Fruit fly (Drosophila melanogaster) whole organism, embryonic: ENCODE results near the gene CG10730.

Experiments
- BtbVII ChIP-seq: fragments of 200-800 bp; sonication (Bioruptor generic); optimal IDR thresholded peaks from 3 replicates; lab custom pipeline; 2017; ENCODE audit warnings: missing biosample characterization, mild to moderate bottlenecking, missing genetic modification characterization
- CG10147 ChIP-seq: fragments of 200-800 bp; sonication (Bioruptor generic); optimal IDR thresholded peaks from 2 replicates; lab custom pipeline; 2019; ENCODE audit warnings: missing biosample characterization, mild to moderate bottlenecking, missing genetic modification characterization, moderate library complexity
- CG10565 ChIP-seq: fragments of 200-800 bp; sonication (Bioruptor generic); optimal IDR thresholded peaks from 3 replicates; lab custom pipeline; 2016; ENCODE audit warnings: missing biosample characterization, mild to moderate bottlenecking, missing genetic modification characterization
- CG11456 ChIP-seq: fragments of 200-800 bp; sonication (Bioruptor generic); IDR thresholded peaks from 3 replicates; pipeline ENCODE4 v1.3.6; 2022; ENCODE audit warnings: missing biosample characterization, missing genetic modification characterization
- CG11696 ChIP-seq: fragments of 200-800 bp; sonication (Bioruptor generic); IDR thresholded peaks from 2 replicates; pipeline ENCODE4 v1.3.6; 2022; ENCODE audit warnings: missing biosample characterization, missing genetic modification characterization
- CG13424 ChIP-seq: fragments of 200-800 bp; sonication (Bioruptor generic); optimal IDR thresholded peaks from 2 replicates; lab custom pipeline; 2019; ENCODE audit warnings: missing biosample characterization, mild to moderate bottlenecking, missing genetic modification characterization, moderate library complexity
- CG14441 ChIP-seq: fragments of 200-800 bp; sonication (Bioruptor generic); IDR thresholded peaks from 2 replicates; pipeline ENCODE4 v1.3.6; 2022; ENCODE audit warnings: missing biosample characterization, missing genetic modification characterization
- CG14710 ChIP-seq: fragments of 200-800 bp; sonication (Bioruptor generic); optimal IDR thresholded peaks from 3 replicates; lab custom pipeline; 2019; ENCODE audit warnings: missing biosample characterization, mild to moderate bottlenecking, missing genetic modification characterization, moderate library complexity
- CG15011 ChIP-seq: fragments of 200-800 bp; sonication (Bioruptor generic); optimal IDR thresholded peaks from 3 replicates; lab custom pipeline; 2018; ENCODE audit warnings: missing biosample characterization, mild to moderate bottlenecking, missing genetic modification characterization
- CG1792 ChIP-seq: fragments of 200-800 bp; sonication (Bioruptor generic); optimal IDR thresholded peaks from 2 replicates; lab custom pipeline; 2016; ENCODE audit warnings: missing biosample characterization, missing genetic modification characterization
- CG1832 ChIP-seq: fragments of 200-800 bp; sonication (Bioruptor generic); optimal IDR thresholded peaks from 2 replicates; lab custom pipeline; 2017; ENCODE audit warnings: missing biosample characterization, mild to moderate bottlenecking, missing genetic modification characterization, inconsistent platforms
- CG32772 ChIP-seq: fragments of 200-800 bp; sonication (Bioruptor generic); IDR thresholded peaks from 2 replicates; pipeline ENCODE4 v1.3.6; 2022; ENCODE audit warnings: missing biosample characterization, missing genetic modification characterization
- CG3407 ChIP-seq: fragments of 200-800 bp; sonication (Bioruptor generic); optimal IDR thresholded peaks from 2 replicates; lab custom pipeline; 2018; ENCODE audit warnings: missing biosample characterization, mild to moderate bottlenecking, missing genetic modification characterization
- CG4328 ChIP-seq: fragments of 200-800 bp; sonication (Bioruptor generic); optimal IDR thresholded peaks from 3 replicates; lab custom pipeline; 2017; ENCODE audit warnings: missing biosample characterization, missing genetic modification reagents, missing genetic modification characterization
- CG7372 ChIP-seq: fragments of 200-800 bp; sonication (Bioruptor generic); IDR thresholded peaks from 2 replicates; pipeline ENCODE4 v1.3.6; 2022; ENCODE audit warnings: missing biosample characterization, missing genetic modification characterization
- CG8359 ChIP-seq: fragments of 200-800 bp; sonication (Bioruptor generic); optimal IDR thresholded peaks from 2 replicates; lab custom pipeline; 2017; ENCODE audit warnings: missing biosample characterization, mild to moderate bottlenecking, missing genetic modification characterization, borderline replicate concordance
- CG8765 ChIP-seq: fragments of 200-800 bp; sonication (Bioruptor generic); IDR thresholded peaks from 2 replicates; pipeline ENCODE4 v1.3.6; 2022; ENCODE audit warnings: missing biosample characterization, missing genetic modification characterization
- CG9932 ChIP-seq: fragments of 200-800 bp; sonication (Bioruptor generic); IDR thresholded peaks from 2 replicates; pipeline ENCODE4 v1.3.6; 2022; ENCODE audit warnings: missing biosample characterization, missing genetic modification characterization
- H15 ChIP-seq: fragments of 200-800 bp; sonication (Bioruptor generic); IDR thresholded peaks from 3 replicates; pipeline ENCODE4 v1.3.6; 2022; ENCODE audit warnings: missing biosample characterization, missing genetic modification characterization
- HLHmδ ChIP-seq: fragments of 200-800 bp; sonication (Bioruptor generic); optimal IDR thresholded peaks from 2 replicates; lab custom pipeline; 2018; ENCODE audit warnings: missing biosample characterization, mild to moderate bottlenecking, missing genetic modification characterization, moderate library complexity
- Hmr ChIP-seq: fragments of 200-800 bp; sonication (Bioruptor generic); optimal IDR thresholded peaks from 3 replicates; lab custom pipeline; 2017; ENCODE audit warnings: mild to moderate bottlenecking, missing biosample characterization, missing genetic modification reagents, missing genetic modification characterization
- Max ChIP-seq: fragments of 200-800 bp; sonication (Bioruptor generic); optimal IDR thresholded peaks from 2 replicates; lab custom pipeline; 2016; ENCODE audit warnings: missing biosample characterization, mild to moderate bottlenecking, missing genetic modification characterization
- Med ChIP-seq: fragments of 200-800 bp; sonication (Bioruptor generic); peaks from one replicate; lab custom pipeline; 2016; ENCODE audit warnings: missing biosample characterization, missing genetic modification characterization, mild to moderate bottlenecking, inconsistent platforms, moderate library complexity
- NC2α ChIP-seq: fragments of 200-800 bp; sonication (Bioruptor generic); optimal IDR thresholded peaks from 2 replicates; lab custom pipeline; 2016; ENCODE audit warnings: missing biosample characterization, missing genetic modification characterization
- Pdp1 ChIP-seq, 2 experiments: fragments of 200-800 bp; sonication (Bioruptor generic); optimal IDR thresholded peaks; 3 replicates each; lab custom pipeline; 2016; ENCODE audit warnings: missing biosample characterization in 2 of 2, missing genetic modification characterization in 2 of 2, mild to moderate bottlenecking in 1 of 2, moderate library complexity in 1 of 2
- Trl ChIP-seq, 3 experiments: fragments of >200 bp in 2 of 3; fragments of 200-800 bp in 1 of 3; sonication (Bioruptor generic) in 1 of 3; optimal IDR thresholded peaks; 2 replicates in 1 of 3; 3 replicates in 2 of 3; lab custom pipeline; 2016 to 2017; ENCODE audit warnings: missing biosample characterization in 1 of 3, missing genetic modification characterization in 1 of 3
- Xrp1 ChIP-seq: fragments of 200-800 bp; sonication (Bioruptor generic); IDR thresholded peaks from 2 replicates; pipeline ENCODE4 v1.3.6; 2022; ENCODE audit warnings: missing biosample characterization, missing genetic modification characterization
- bcd ChIP-seq: fragments of 200-800 bp; sonication (Bioruptor generic); optimal IDR thresholded peaks from 2 replicates; lab custom pipeline; 2017; ENCODE audit warnings: missing biosample characterization, mild to moderate bottlenecking, missing genetic modification characterization
- btn ChIP-seq: fragments of 200-800 bp; sonication (Bioruptor generic); optimal IDR thresholded peaks from 2 replicates; lab custom pipeline; 2016; ENCODE audit warnings: missing biosample characterization, missing genetic modification characterization
- cwo ChIP-seq: fragments of 200-800 bp; sonication (Bioruptor generic); optimal IDR thresholded peaks from 3 replicates; lab custom pipeline; 2017; ENCODE audit warnings: missing biosample characterization, missing genetic modification characterization, mild to moderate bottlenecking, moderate library complexity, missing genetic modification reagents
- dpn ChIP-seq, 2 experiments: fragments of 200-800 bp; sonication (Bioruptor generic); optimal IDR thresholded peaks; 3 replicates each; lab custom pipeline; 2016; ENCODE audit warnings: missing biosample characterization in 2 of 2, missing genetic modification characterization in 2 of 2
- exex ChIP-seq: fragments of 200-800 bp; sonication (Bioruptor generic); optimal IDR thresholded peaks from 4 replicates; lab custom pipeline; 2018; ENCODE audit warnings: missing biosample characterization, mild to moderate bottlenecking, missing genetic modification characterization, moderate library complexity
- eyg ChIP-seq: fragments of 200-800 bp; sonication (Bioruptor generic); optimal IDR thresholded peaks from 3 replicates; lab custom pipeline; 2016; ENCODE audit warnings: missing biosample characterization, missing genetic modification characterization
- fd96Cb ChIP-seq: fragments of 200-800 bp; sonication (Bioruptor generic); optimal IDR thresholded peaks from 2 replicates; lab custom pipeline; 2018; ENCODE audit warnings: missing biosample characterization, mild to moderate bottlenecking, missing genetic modification characterization, moderate library complexity
- ftz-f1 ChIP-seq: fragments of 200-800 bp; sonication (Bioruptor generic); optimal IDR thresholded peaks from 2 replicates; lab custom pipeline; 2016; ENCODE audit warnings: missing biosample characterization, missing genetic modification characterization
- gcm ChIP-seq: fragments of 200-800 bp; sonication (Bioruptor generic); optimal IDR thresholded peaks from 2 replicates; lab custom pipeline; 2019; ENCODE audit warnings: missing biosample characterization, mild to moderate bottlenecking, missing genetic modification characterization, moderate library complexity
- gt ChIP-seq: fragments of 200-800 bp; sonication (Bioruptor generic); IDR thresholded peaks from 2 replicates; pipeline ENCODE4 v1.3.6; 2022; ENCODE audit warnings: missing biosample characterization, missing genetic modification characterization
- knrl ChIP-seq: fragments of 200-800 bp; sonication (Bioruptor generic); IDR thresholded peaks from 3 replicates; pipeline ENCODE4 v1.3.6; 2022; ENCODE audit warnings: missing biosample characterization, missing genetic modification characterization; ENCODE audit not compliant: partially characterized antibody
- lilli ChIP-seq: fragments of 200-800 bp; sonication (Bioruptor generic); optimal IDR thresholded peaks from 3 replicates; lab custom pipeline; 2016; ENCODE audit warnings: missing biosample characterization, missing genetic modification characterization
- oc ChIP-seq: fragments of 200-800 bp; sonication (Bioruptor generic); optimal IDR thresholded peaks from 2 replicates; lab custom pipeline; 2018; ENCODE audit warnings: missing biosample characterization, mild to moderate bottlenecking, missing genetic modification characterization, moderate library complexity
- otp ChIP-seq: fragments of 200-800 bp; sonication (Bioruptor generic); IDR thresholded peaks from 3 replicates; pipeline ENCODE4, ENCODE4 v1.3.6; 2022; ENCODE audit warnings: missing biosample characterization, missing genetic modification characterization
- pb ChIP-seq: fragments of 200-800 bp; sonication (Bioruptor generic); optimal IDR thresholded peaks from 3 replicates; lab custom pipeline; 2016; ENCODE audit warnings: missing biosample characterization, missing genetic modification characterization
- phol ChIP-seq: fragments of 200-800 bp; sonication (Bioruptor generic); optimal IDR thresholded peaks from 3 replicates; lab custom pipeline; 2018; ENCODE audit warnings: missing biosample characterization, mild to moderate bottlenecking, missing genetic modification characterization, moderate library complexity
- prd ChIP-seq, 3 experiments: fragments of >200 bp in 2 of 3; fragments of 200-800 bp in 1 of 3; sonication (Bioruptor generic) in 1 of 3; optimal IDR thresholded peaks in 2 of 3; IDR thresholded peaks in 1 of 3; 2 replicates in 2 of 3; 3 replicates in 1 of 3; pipeline versions ENCODE4 v1.3.6 to Lab custom; 2017 to 2022; ENCODE audit warnings: missing biosample characterization in 1 of 3, missing genetic modification characterization in 1 of 3
- rib ChIP-seq: fragments of 200-800 bp; sonication (Bioruptor generic); IDR thresholded peaks from 2 replicates; pipeline ENCODE4 v1.3.6; 2022; ENCODE audit warnings: missing biosample characterization, missing genetic modification characterization
- sens-2 ChIP-seq: fragments of 200-800 bp; sonication (Bioruptor generic); IDR thresholded peaks from 2 replicates; pipeline ENCODE4 v1.3.6; 2022; ENCODE audit warnings: missing biosample characterization, missing genetic modification characterization
- sisA ChIP-seq: fragments of 200-800 bp; sonication (Bioruptor generic); IDR thresholded peaks from 2 replicates; pipeline ENCODE4 v1.3.6; 2022; ENCODE audit warnings: missing biosample characterization, missing genetic modification characterization
- slbo ChIP-seq: fragments of 200-800 bp; sonication (Bioruptor generic); IDR thresholded peaks from 2 replicates; pipeline ENCODE4 v1.3.6; 2022; ENCODE audit warnings: missing biosample characterization, missing genetic modification characterization
- sr ChIP-seq: fragments of 200-800 bp; sonication (Bioruptor generic); IDR thresholded peaks from 3 replicates; pipeline ENCODE4 v1.3.6; 2022; ENCODE audit warnings: missing biosample characterization, missing genetic modification characterization

CG10730 gene

dm6 chr2L:20078880-20079279, 6.9 kb upstream of the CG10730 start:
- 0 out of 3 replicates have a peak, but pooled peaks have one; percentile 26 for TF ChIP-seq H15 (GFP tag; lab: Robert Waterston, UW)
- no peak for TF ChIP-seq gcm (GFP tag; lab: Kevin White, UChicago)
- 0 out of 3 replicates have a peak, but pooled peaks have one; percentile 14 for TF ChIP-seq CG11456 (GFP tag; lab: Robert Waterston, UW)
- TF ChIP-seq slbo = peak; percentile 33; the same call in 1 of the 2 replicates
- peak; percentile 32 for TF ChIP-seq exex (tag; lab: Kevin White, UChicago)
- no peak for TF ChIP-seq CG10565 (GFP tag; lab: Kevin White, UChicago)
- TF ChIP-seq fd96Cb (tag; lab: Kevin White, UChicago) = peak; percentile 9
- TF ChIP-seq ftz-f1 = peak; percentile 24
- peak; percentile 7 for TF ChIP-seq phol
- peak; percentile 22; the same call in 1 of the 2 replicates for TF ChIP-seq CG32772 (GFP tag; lab: Robert Waterston, UW)
- TF ChIP-seq cwo = peak; percentile 54
- TF ChIP-seq sens-2 = no peak
- no peak for TF ChIP-seq oc (tag; lab: Kevin White, UChicago)
- TF ChIP-seq gt (GFP tag; lab: Robert Waterston, UW) = no peak
- 0 out of 2 replicates have a peak, but pooled peaks have one; percentile 25 for TF ChIP-seq Xrp1 (GFP tag; lab: Robert Waterston, UW)
- peak in 1 of 2 experiments; percentile 31 for TF ChIP-seq Pdp1 (GFP tag; optimal IDR thresholded peaks at IDR 0.05; lab: Kevin White, UChicago)
- no peak for TF ChIP-seq Trl (optimal IDR thresholded peaks at IDR 0.05; lab: Kevin White, UChicago)
- peak; percentile 31 for TF ChIP-seq Trl (GFP tag; optimal IDR thresholded peaks at IDR 0.05; lab: Kevin White, UChicago)
- TF ChIP-seq CG8359 (GFP tag; lab: Kevin White, UChicago) = no peak
- no peak for TF ChIP-seq CG1832 (GFP tag; lab: Kevin White, UChicago)
- TF ChIP-seq HLHmδ = no peak
- no peak for TF ChIP-seq knrl (GFP tag; lab: Robert Waterston, UW)
- peak; percentile 16 for TF ChIP-seq BtbVII (GFP tag; lab: Kevin White, UChicago)
- no peak for TF ChIP-seq bcd (GFP tag; lab: Kevin White, UChicago)
- peak; percentile 10 for TF ChIP-seq CG15011 (GFP tag; lab: Kevin White, UChicago)
- no peak for TF ChIP-seq CG7372 (GFP tag; lab: Robert Waterston, UW)
- TF ChIP-seq Med (GFP tag; lab: Kevin White, UChicago) = peak; percentile 47
- TF ChIP-seq prd (optimal IDR thresholded peaks at IDR 0.05; lab: Kevin White, UChicago) = no peak
- TF ChIP-seq prd (GFP tag; IDR thresholded peaks at IDR 0.05; lab: Robert Waterston, UW) = peak; percentile 44; the same call in 1 of the 3 replicates
- no peak for TF ChIP-seq otp (GFP tag; lab: Robert Waterston, UW)
- TF ChIP-seq btn (GFP tag; lab: Kevin White, UChicago) = no peak
- TF ChIP-seq Max = peak; percentile 5
- no peak for TF ChIP-seq CG14710 (tag; lab: Kevin White, UChicago)
- peak; percentile 32 for TF ChIP-seq CG1792 (GFP tag; lab: Kevin White, UChicago)
- no peak for TF ChIP-seq CG10147
- peak; percentile 56; the same call in 1 of the 2 replicates for TF ChIP-seq CG14441
- TF ChIP-seq pb (GFP tag; lab: Kevin White, UChicago) = peak; percentile 7
- peak; percentile 21; the same call in 1 of the 2 replicates for TF ChIP-seq sisA
- TF ChIP-seq dpn (GFP tag; optimal IDR thresholded peaks at IDR 0.05; lab: Kevin White, UChicago) = peak; percentile 3 to 17
- no peak for TF ChIP-seq sr (GFP tag; lab: Robert Waterston, UW)
- 0 out of 2 replicates have a peak, but pooled peaks have one; percentile 35 for TF ChIP-seq rib
- no peak for TF ChIP-seq CG13424 (tag; lab: Kevin White, UChicago)
- TF ChIP-seq CG8765 (GFP tag; lab: Robert Waterston, UW) = no peak
- no peak for TF ChIP-seq NC2α (GFP tag; lab: Kevin White, UChicago)
- TF ChIP-seq CG3407 = no peak
- peak; percentile 44 for TF ChIP-seq Hmr (GFP tag; lab: Kevin White, UChicago)
- TF ChIP-seq CG4328 = no peak
- TF ChIP-seq CG9932 (GFP tag; lab: Robert Waterston, UW) = peak; percentile 53
- TF ChIP-seq eyg (GFP tag; lab: Kevin White, UChicago) = peak; percentile 50
- no peak for TF ChIP-seq CG11696 (GFP tag; lab: Robert Waterston, UW)
- peak; percentile 15 for TF ChIP-seq lilli (GFP tag; lab: Kevin White, UChicago)
